Worm (Caenorhabditis elegans) whole organism, L3 larva: ENCODE results near the gene D1025.10.

Source experiments
- R02D3.7 ChIP-seq: fragments of 150-350 bp; optimal IDR thresholded peaks from 2 replicates; lab custom pipeline; 2014; ENCODE audit warnings: missing biosample characterization, missing genetic modification characterization
- elt-3 ChIP-seq, 3 experiments: fragments of 150-350 bp in 1 of 3; sonication (generic microtip) in 2 of 3; optimal IDR thresholded peaks; 2 replicates in 2 of 3; 4 replicates in 1 of 3; lab custom pipeline; 2014 to 2017; ENCODE audit warnings: missing biosample characterization in 3 of 3, missing genetic modification characterization in 3 of 3
- nhr-237 ChIP-seq: fragments of 150-350 bp; optimal IDR thresholded peaks from 2 replicates; lab custom pipeline; 2014; ENCODE audit warnings: missing biosample characterization, missing genetic modification characterization
- nhr-25 ChIP-seq: sonication (generic microtip); optimal IDR thresholded peaks from 2 replicates; lab custom pipeline; 2017; ENCODE audit warnings: missing biosample characterization, missing genetic modification characterization
- nhr-77 ChIP-seq: fragments of 150-350 bp; optimal IDR thresholded peaks from 2 replicates; lab custom pipeline; 2014; ENCODE audit warnings: missing biosample characterization, missing genetic modification characterization
- snpc-4 ChIP-seq: fragments of 150-350 bp; optimal IDR thresholded peaks from 2 replicates; lab custom pipeline; 2014; ENCODE audit warnings: missing biosample characterization, missing genetic modification characterization
- zag-1 ChIP-seq: fragments of 150-350 bp; optimal IDR thresholded peaks from 2 replicates; lab custom pipeline; 2014; ENCODE audit warnings: missing biosample characterization, missing genetic modification characterization

- TF ChIP-seq R02D3.7 (tag; lab: Kevin White, UChicago) (no peak), nhr-237 (tag; lab: Kevin White, UChicago) (no peak), nhr-25 (tag; lab: Kevin White, UChicago) (peak; percentile 8), nhr-77 (tag; lab: Kevin White, UChicago) (no peak), snpc-4 (tag; lab: Kevin White, UChicago) (no peak), elt-3 (tag; optimal IDR thresholded peaks at IDR 0.05; lab: Kevin White, UChicago) (no peak), zag-1 (tag; lab: Kevin White, UChicago) (no peak)
Observed at ce11 chrX:14478743-14479428, 37.8 kb upstream of the D1025.10 start, which contains the start of gene M163.11.
